Worm (Caenorhabditis elegans) whole organism, young adult: Measurements from ENCODE around the gene T22C8.4.
A peak's percentile ranks its signal among the peaks of the same experiment; 100 is the strongest.

Source experiments
- C17E4.6 ChIP-seq: fragments of 200-800 bp; sonication (Bioruptor generic); IDR thresholded peaks from 2 replicates; pipeline ENCODE4 v1.3.6; 2022; ENCODE audit warnings: missing genetic modification reagents, missing genetic modification characterization, missing compliant biosample characterization
- D2030.7 ChIP-seq: fragments of 200-800 bp; sonication (Bioruptor generic); IDR thresholded peaks from 2 replicates; pipeline ENCODE4 v1.3.6; 2022; ENCODE audit warnings: missing genetic modification reagents, missing genetic modification characterization, missing compliant biosample characterization
- F22D6.2 ChIP-seq: sonication (generic microtip); optimal IDR thresholded peaks from 2 replicates; lab custom pipeline; 2016; ENCODE audit warnings: mild to moderate bottlenecking, missing genetic modification characterization, missing compliant biosample characterization
- F23B12.7 ChIP-seq: sonication (generic microtip); optimal IDR thresholded peaks from 2 replicates; lab custom pipeline; 2017; ENCODE audit warnings: missing genetic modification characterization, mild to moderate bottlenecking, missing compliant biosample characterization, antibody characterized with exemption, moderate library complexity; ENCODE audit not compliant: insufficient read depth
- F52B5.7 ChIP-seq: sonication (generic microtip); optimal IDR thresholded peaks from 2 replicates; lab custom pipeline; 2016; ENCODE audit warnings: mild to moderate bottlenecking, missing genetic modification characterization, missing compliant biosample characterization
- K11D2.4 ChIP-seq: fragments of 200-800 bp; sonication (Bioruptor generic); IDR thresholded peaks from 2 replicates; pipeline ENCODE4 v1.3.6; 2022; ENCODE audit warnings: missing genetic modification reagents, missing genetic modification characterization, missing compliant biosample characterization
- Y53G8AR.9 ChIP-seq: fragments of 200-800 bp; sonication (Bioruptor generic); conservative IDR thresholded peaks from 2 replicates; pipeline ENCODE4 v1.3.6; 2022; ENCODE audit warnings: missing genetic modification reagents, missing genetic modification characterization, missing compliant biosample characterization
- Y56A3A.18 ChIP-seq: fragments of 200-800 bp; sonication (Bioruptor generic); IDR thresholded peaks from 2 replicates; pipeline ENCODE4 v1.3.6; 2022; ENCODE audit warnings: missing genetic modification reagents, missing genetic modification characterization, missing compliant biosample characterization
- Y95B8A.8 ChIP-seq: fragments of 200-800 bp; sonication (Bioruptor generic); IDR thresholded peaks from 2 replicates; pipeline ENCODE4 v1.3.6; 2022; ENCODE audit warnings: missing genetic modification reagents, missing genetic modification characterization, missing compliant biosample characterization
- ama-1 ChIP-seq, 3 experiments: fragments of 150-350 bp in 1 of 3; sonication (generic microtip) in 2 of 3; optimal IDR thresholded peaks; 2 replicates each; lab custom pipeline; 2014 to 2018; ENCODE audit warnings: missing biosample characterization in 2 of 3, missing genetic modification characterization in 2 of 3, missing genetic modification reagents in 2 of 3
- aptf-2 ChIP-seq: fragments of 200-800 bp; sonication (Bioruptor generic); conservative IDR thresholded peaks from 2 replicates; pipeline ENCODE4 v1.3.6; 2022; ENCODE audit warnings: missing genetic modification reagents, missing genetic modification characterization, missing compliant biosample characterization
- aptf-3 ChIP-seq: fragments of 200-800 bp; sonication (Bioruptor generic); IDR thresholded peaks from 2 replicates; pipeline ENCODE4 v1.3.6; 2022; ENCODE audit warnings: missing genetic modification characterization, missing compliant biosample characterization
- atf-7 ChIP-seq: sonication (generic microtip); optimal IDR thresholded peaks from 2 replicates; lab custom pipeline; 2017; ENCODE audit warnings: mild to moderate bottlenecking, missing genetic modification characterization, missing compliant biosample characterization
- athp-1 ChIP-seq: sonication (generic microtip); optimal IDR thresholded peaks from 2 replicates; lab custom pipeline; 2017; ENCODE audit warnings: mild to moderate bottlenecking, missing genetic modification characterization, missing compliant biosample characterization
- attf-5 ChIP-seq: fragments of 200-800 bp; sonication (Bioruptor generic); optimal IDR thresholded peaks from 2 replicates; lab custom pipeline; 2018; ENCODE audit warnings: mild to moderate bottlenecking, missing genetic modification characterization, missing compliant biosample characterization
- attf-6 ChIP-seq: fragments of 200-800 bp; sonication (Bioruptor generic); IDR thresholded peaks from 2 replicates; pipeline ENCODE4 v1.3.6; 2022; ENCODE audit warnings: missing genetic modification reagents, missing genetic modification characterization, missing compliant biosample characterization
- cebp-2 ChIP-seq: fragments of 200-800 bp; sonication (Bioruptor generic); IDR thresholded peaks from 2 replicates; pipeline ENCODE4 v1.3.6; 2022; ENCODE audit warnings: missing genetic modification characterization, missing compliant biosample characterization
- ceh-91 ChIP-seq: fragments of 200-800 bp; sonication (Bioruptor generic); IDR thresholded peaks from 2 replicates; pipeline ENCODE4 v1.3.6; 2022; ENCODE audit warnings: missing genetic modification reagents, missing genetic modification characterization, missing compliant biosample characterization
- die-1 ChIP-seq: sonication (generic microtip); optimal IDR thresholded peaks from 2 replicates; lab custom pipeline; 2016; ENCODE audit warnings: missing genotype, mild to moderate bottlenecking, missing genetic modification characterization, missing compliant biosample characterization
- dox-1 ChIP-seq: fragments of 200-800 bp; sonication (Bioruptor generic); IDR thresholded peaks from 2 replicates; pipeline ENCODE4 v1.3.6; 2022; ENCODE audit warnings: missing genetic modification reagents, missing genetic modification characterization, missing compliant biosample characterization
- ekl-4 ChIP-seq: fragments of 200-800 bp; sonication (Bioruptor generic); IDR thresholded peaks from 2 replicates; pipeline ENCODE4 v1.3.6; 2022; ENCODE audit warnings: missing genetic modification reagents, missing genetic modification characterization, missing compliant biosample characterization
- ets-4 ChIP-seq: fragments of 200-800 bp; sonication (Bioruptor generic); optimal IDR thresholded peaks from 2 replicates; lab custom pipeline; 2018; ENCODE audit warnings: mild to moderate bottlenecking, missing genetic modification characterization, missing compliant biosample characterization
- him-1 ChIP-seq: sonication (generic microtip); optimal IDR thresholded peaks from 2 replicates; lab custom pipeline; 2016; ENCODE audit warnings: missing genotype, missing genetic modification reagents, missing genetic modification characterization, missing compliant biosample characterization
- hmg-1.2 ChIP-seq: fragments of 200-800 bp; sonication (Bioruptor generic); IDR thresholded peaks from 2 replicates; pipeline ENCODE4 v1.3.6; 2022; ENCODE audit warnings: missing genetic modification reagents, missing genetic modification characterization, missing compliant biosample characterization
- lir-1 ChIP-seq: fragments of 200-800 bp; sonication (Bioruptor generic); conservative IDR thresholded peaks from 2 replicates; pipeline ENCODE4 v1.3.6; 2022; ENCODE audit warnings: missing genetic modification reagents, missing genetic modification characterization, missing compliant biosample characterization
- lsl-1 ChIP-seq: fragments of 200-800 bp; sonication (Bioruptor generic); optimal IDR thresholded peaks from 2 replicates; lab custom pipeline; 2018; ENCODE audit warnings: mild to moderate bottlenecking, missing genetic modification characterization, moderate library complexity, missing compliant biosample characterization
- madf-3 ChIP-seq: fragments of 200-800 bp; sonication (Bioruptor generic); IDR thresholded peaks from 2 replicates; pipeline ENCODE4 v1.3.6; 2022; ENCODE audit warnings: missing genetic modification reagents, missing genetic modification characterization, missing compliant biosample characterization
- madf-6 ChIP-seq: fragments of 200-800 bp; sonication (Bioruptor generic); IDR thresholded peaks from 2 replicates; pipeline ENCODE4 v1.3.6; 2022; ENCODE audit warnings: missing genetic modification reagents, missing genetic modification characterization, missing compliant biosample characterization
- madf-8 ChIP-seq: fragments of 200-800 bp; sonication (Bioruptor generic); conservative IDR thresholded peaks from 2 replicates; pipeline ENCODE4 v1.3.6; 2022; ENCODE audit warnings: missing genetic modification reagents, missing genetic modification characterization, missing compliant biosample characterization
- mcd-1 ChIP-seq: fragments of 200-800 bp; sonication (Bioruptor generic); IDR thresholded peaks from 2 replicates; pipeline ENCODE4 v1.3.6; 2022; ENCODE audit warnings: missing genetic modification reagents, missing genetic modification characterization, missing compliant biosample characterization
- mxl-1 ChIP-seq: sonication (generic microtip); optimal IDR thresholded peaks from 2 replicates; lab custom pipeline; 2016; ENCODE audit warnings: missing genetic modification characterization, missing compliant biosample characterization
- nfyb-1 ChIP-seq: fragments of 200-800 bp; sonication (Bioruptor generic); IDR thresholded peaks from 2 replicates; pipeline ENCODE4 v1.3.6; 2022; ENCODE audit warnings: missing genetic modification reagents, missing genetic modification characterization, missing compliant biosample characterization
- nhr-27 ChIP-seq: fragments of 200-800 bp; sonication (Bioruptor generic); optimal IDR thresholded peaks from 2 replicates; lab custom pipeline; 2018; ENCODE audit warnings: mild to moderate bottlenecking, missing genetic modification characterization, moderate library complexity, missing compliant biosample characterization
- nhr-80 ChIP-seq: sonication (generic microtip); optimal IDR thresholded peaks from 2 replicates; lab custom pipeline; 2016; ENCODE audit warnings: missing genetic modification characterization, missing compliant biosample characterization
- pbrm-1 ChIP-seq: fragments of 200-800 bp; sonication (Bioruptor generic); IDR thresholded peaks from 2 replicates; pipeline ENCODE4 v1.3.6; 2022; ENCODE audit warnings: missing genetic modification reagents, missing genetic modification characterization, missing compliant biosample characterization
- rpc-1 ChIP-seq, 2 experiments: fragments of 150-350 bp in 1 of 2; sonication (generic microtip) in 1 of 2; optimal IDR thresholded peaks; 2 replicates each; lab custom pipeline; 2014 to 2018; ENCODE audit warnings: missing biosample characterization in 1 of 2, missing genetic modification characterization in 1 of 2, missing genetic modification reagents in 1 of 2, missing genotype in 1 of 2
- snpc-1.1 ChIP-seq: sonication (generic microtip); optimal IDR thresholded peaks from 2 replicates; lab custom pipeline; 2017; ENCODE audit warnings: missing genetic modification characterization, mild to moderate bottlenecking, missing compliant biosample characterization, antibody characterized with exemption, moderate library complexity, missing genotype, missing genetic modification reagents; ENCODE audit not compliant: insufficient read depth
- snpc-4 ChIP-seq, 5 experiments: fragments of 150-350 bp in 1 of 5; sonication (generic microtip) in 4 of 5; optimal IDR thresholded peaks; 2 replicates each; lab custom pipeline; 2014 to 2018; ENCODE audit warnings: missing genetic modification characterization in 5 of 5, missing biosample characterization in 3 of 5, antibody characterized with exemption in 2 of 5, mild to moderate bottlenecking in 2 of 5, missing compliant biosample characterization in 2 of 5, missing genotype in 2 of 5, moderate library complexity in 2 of 5, missing genetic modification reagents in 1 of 5
- somi-1 ChIP-seq: fragments of 200-800 bp; sonication (Bioruptor generic); optimal IDR thresholded peaks from 2 replicates; lab custom pipeline; 2018; ENCODE audit warnings: mild to moderate bottlenecking, missing genetic modification characterization, missing compliant biosample characterization
- tbp1 ChIP-seq: fragments of 200-800 bp; sonication (Bioruptor generic); optimal IDR thresholded peaks from 2 replicates; lab custom pipeline; 2018; ENCODE audit warnings: mild to moderate bottlenecking, missing genetic modification characterization, missing compliant biosample characterization
- tbx-9 ChIP-seq: sonication (generic microtip); optimal IDR thresholded peaks from 2 replicates; lab custom pipeline; 2016; ENCODE audit warnings: borderline replicate concordance, missing genetic modification characterization, inconsistent platforms, missing compliant biosample characterization
- tlf-1 ChIP-seq: fragments of 200-800 bp; sonication (Bioruptor generic); optimal IDR thresholded peaks from 2 replicates; lab custom pipeline; 2018; ENCODE audit warnings: mild to moderate bottlenecking, missing genetic modification characterization, missing compliant biosample characterization
- xnd-1 ChIP-seq: sonication (generic microtip); optimal IDR thresholded peaks from 2 replicates; lab custom pipeline; 2016; ENCODE audit warnings: missing genotype, missing genetic modification reagents, missing genetic modification characterization, missing compliant biosample characterization
- ztf-25 ChIP-seq: fragments of 200-800 bp; sonication (Bioruptor generic); IDR thresholded peaks from 2 replicates; pipeline ENCODE4 v1.3.6; 2022; ENCODE audit warnings: missing genetic modification reagents, missing genetic modification characterization, missing compliant biosample characterization

The T22C8.4 gene

DNA sequence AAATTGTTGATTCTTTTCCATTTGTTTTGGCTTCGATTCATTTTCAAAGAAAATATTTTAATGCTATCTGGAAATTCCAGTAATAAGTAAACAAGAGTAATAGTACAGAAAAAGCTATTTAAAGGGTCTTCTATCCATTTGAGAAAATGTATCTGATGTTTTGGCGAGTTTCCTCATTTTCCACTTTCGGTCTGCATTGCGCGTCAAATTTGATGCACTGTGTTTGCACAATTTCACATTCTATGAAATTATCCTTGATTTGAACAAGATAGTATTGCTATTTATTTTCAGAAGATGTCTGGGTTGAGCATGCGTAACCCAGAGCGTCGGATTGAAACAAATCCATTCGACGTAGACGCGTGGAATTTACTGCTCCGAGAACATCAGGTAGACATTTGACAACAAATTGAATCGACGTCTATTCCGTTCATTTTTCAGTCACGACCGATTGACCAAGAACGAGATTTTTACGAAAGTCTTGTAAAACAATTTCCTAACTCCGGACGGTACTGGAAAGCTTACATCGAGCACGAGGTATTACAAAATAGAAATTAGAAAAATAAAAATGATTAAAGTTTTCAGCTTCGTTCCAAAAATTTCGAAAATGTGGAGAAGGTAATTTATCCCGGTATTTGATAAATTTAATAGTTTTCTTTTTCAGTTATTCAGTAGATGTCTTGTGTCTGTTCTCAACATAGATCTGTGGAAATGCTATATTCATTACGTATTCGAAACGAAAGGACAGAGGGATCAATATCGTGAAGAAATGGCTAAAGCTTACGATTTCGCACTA is 19.5 kb downstream of the T22C8.4 start, which contains the start of gene suf-1 (continued):
- TF ChIP-seq die-1 (tag; lab: Kevin White, UChicago) (peak; percentile 37), mxl-1 (tag; lab: Kevin White, UChicago) (peak; percentile 29), somi-1 (GFP tag; lab: Kevin White, UChicago) (no peak), F23B12.7 (tag; lab: Kevin White, UChicago) (peak; percentile 61), ceh-91 (GFP tag; lab: Robert Waterston, UW) (no peak), tlf-1 (GFP tag; lab: Kevin White, UChicago) (peak; percentile 79), tbp1 (GFP tag; lab: Kevin White, UChicago) (peak; percentile 36), D2030.7 (peak; percentile 35; the same call in 1 of the 2 replicates), atf-7 (tag; lab: Kevin White, UChicago) (peak; percentile 56), K11D2.4 (GFP tag; lab: Robert Waterston, UW) (0 out of 2 replicates have a peak, but pooled peaks have one; percentile 10), aptf-2 (GFP tag; lab: Robert Waterston, UW) (no peak), Y95B8A.8 (0 out of 2 replicates have a peak, but pooled peaks have one; percentile 34), dox-1 (GFP tag; lab: Robert Waterston, UW) (peak; percentile 12; the same call in 1 of the 2 replicates), Y53G8AR.9 (GFP tag; lab: Robert Waterston, UW) (peak; percentile 85), hmg-1.2 (GFP tag; lab: Robert Waterston, UW) (peak; percentile 49; the same call in 1 of the 2 replicates), ama-1 (optimal IDR thresholded peaks at IDR 0.05; lab: Kevin White, UChicago) (no peak), ama-1 (GFP tag; optimal IDR thresholded peaks at IDR 0.05; lab: Kevin White, UChicago) (peak in 1 of 2 experiments; percentile 51), madf-3 (GFP tag; lab: Robert Waterston, UW) (peak; percentile 88), ztf-25 (GFP tag; lab: Robert Waterston, UW) (no peak), pbrm-1 (GFP tag; lab: Robert Waterston, UW) (peak; percentile 45; the same call in 1 of the 2 replicates), rpc-1 (optimal IDR thresholded peaks at IDR 0.05; lab: Kevin White, UChicago) (no peak), rpc-1 (tag; optimal IDR thresholded peaks at IDR 0.05; lab: Kevin White, UChicago) (peak; percentile 3), madf-6 (peak; percentile 85), snpc-4 (GFP tag; optimal IDR thresholded peaks at IDR 0.05; lab: Kevin White, UChicago) (peak; percentile 49), snpc-4 (tag; optimal IDR thresholded peaks at IDR 0.05; lab: Kevin White, UChicago) (peak in 3 of 4 experiments; percentile 29 to 81 (median 42)), him-1 (tag; lab: Kevin White, UChicago) (no peak), attf-6 (GFP tag; lab: Robert Waterston, UW) (peak; percentile 73), xnd-1 (tag; lab: Kevin White, UChicago) (peak; percentile 45), madf-8 (GFP tag; lab: Robert Waterston, UW) (peak; percentile 44; the same call in 1 of the 2 replicates), snpc-1.1 (tag; lab: Kevin White, UChicago) (peak; percentile 64), F52B5.7 (tag; lab: Kevin White, UChicago) (peak; percentile 22), F22D6.2 (no peak), nhr-27 (tag; lab: Kevin White, UChicago) (no peak), mcd-1 (GFP tag; lab: Robert Waterston, UW) (peak; percentile 34; the same call in 1 of the 2 replicates), ets-4 (GFP tag; lab: Kevin White, UChicago) (no peak), cebp-2 (GFP tag; lab: Robert Waterston, UW) (peak; percentile 77; the same call in 1 of the 2 replicates), tbx-9 (tag; lab: Kevin White, UChicago) (no peak), C17E4.6 (GFP tag; lab: Robert Waterston, UW) (peak; percentile 60), athp-1 (tag; lab: Kevin White, UChicago) (peak; percentile 40), aptf-3 (GFP tag; lab: Robert Waterston, UW) (peak; percentile 13; the same call in 1 of the 2 replicates), Y56A3A.18 (peak; percentile 75; the same call in 1 of the 2 replicates), nfyb-1 (GFP tag; lab: Robert Waterston, UW) (peak; percentile 39; the same call in 1 of the 2 replicates), lsl-1 (GFP tag; lab: Kevin White, UChicago) (peak; percentile 58), nhr-80 (tag; lab: Kevin White, UChicago) (no peak), attf-5 (peak; percentile 24), ekl-4 (peak; percentile 90), lir-1 (no peak)
